Worm (Caenorhabditis elegans): ENCODE results near the gene lido-6.

- TF ChIP-seq unc-39 (tag; optimal IDR thresholded peaks at IDR 0.05), result no peak
- TF ChIP-seq elt-1 (tag; optimal IDR thresholded peaks at IDR 0.05), result no peak
- TF ChIP-seq zag-1 (tag; optimal IDR thresholded peaks at IDR 0.05), result no peak
- TF ChIP-seq nhr-77 (tag; optimal IDR thresholded peaks at IDR 0.05), result no peak
- TF ChIP-seq dmd-4 (tag; optimal IDR thresholded peaks at IDR 0.05), result no peak
- TF ChIP-seq nhr-237 (tag; optimal IDR thresholded peaks at IDR 0.05), result no peak
- no peak for TF ChIP-seq mab-5 (tag; optimal IDR thresholded peaks at IDR 0.05)
- TF ChIP-seq ceh-82 (tag; optimal IDR thresholded peaks at IDR 0.05), result no peak
- no peak for TF ChIP-seq ama-1 (optimal IDR thresholded peaks at IDR 0.05)
- no peak for TF ChIP-seq lin-39 (tag; optimal IDR thresholded peaks at IDR 0.05)
- TF ChIP-seq ZK546.5 (tag; optimal IDR thresholded peaks at IDR 0.05), result no peak
These were observed 14.3 kb downstream of the lido-6 start, which contains the start of gene lido-2 for ce11 chrX:17100656-17101055.

All from whole organism, L2 larva.